Worm (Caenorhabditis elegans): ENCODE data around the gene F43C11.7.

DNA sequence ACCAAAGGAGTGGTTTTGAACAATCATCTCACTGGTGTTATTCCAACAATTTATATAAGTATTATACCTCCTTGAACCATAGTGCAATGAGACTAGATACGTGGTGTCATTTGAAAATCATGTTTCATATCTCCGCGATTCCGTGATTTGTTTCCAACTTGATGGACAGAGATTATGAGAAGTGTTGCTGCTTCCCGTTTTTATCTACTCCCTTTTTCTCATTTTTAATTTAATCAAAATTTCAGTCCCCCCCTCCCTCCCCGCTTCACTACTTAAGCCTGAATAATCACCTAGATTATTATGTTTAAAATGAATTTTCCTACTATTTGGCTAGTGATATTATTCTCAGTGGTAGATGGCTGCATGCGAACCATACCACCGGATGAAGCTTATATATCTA lies 36.4 kb downstream of the F43C11.7 start, which contains the start of gene F16G10.3:
- TF ChIP-seq flt-1 (GFP tag; IDR thresholded peaks at IDR 0.05) (no peak), ref-1 (GFP tag; conservative IDR thresholded peaks at IDR 0.05) (no peak), ztf-23 (GFP tag; IDR thresholded peaks at IDR 0.05) (no peak), T22C8.4 (GFP tag; IDR thresholded peaks at IDR 0.05) (no peak), tab-1 (GFP tag; IDR thresholded peaks at IDR 0.05) (no peak), med-1 (GFP tag; optimal IDR thresholded peaks at IDR 0.05; ENCODE audit: insufficient read depth) (no peak), klf-2 (GFP tag; conservative IDR thresholded peaks at IDR 0.05) (no peak)
